Fruit fly (Drosophila melanogaster) whole organism, prepupa: Measurements from ENCODE around the gene RpL7A.

Experiments used
- Blimp-1 ChIP-seq: fragments of 200-800 bp; sonication (Bioruptor generic); optimal IDR thresholded peaks from 3 replicates; lab custom pipeline; 2017; ENCODE audit warnings: missing biosample characterization, missing genetic modification characterization, mild to moderate bottlenecking, moderate library complexity, missing genetic modification reagents
- CG10631 ChIP-seq: fragments of 200-800 bp; sonication (Bioruptor generic); optimal IDR thresholded peaks from 2 replicates; lab custom pipeline; 2016; ENCODE audit warnings: missing biosample characterization, missing genetic modification characterization
- CG11762 ChIP-seq: fragments of 200-800 bp; sonication (Bioruptor generic); optimal IDR thresholded peaks from 3 replicates; lab custom pipeline; 2016; ENCODE audit warnings: missing biosample characterization, missing genetic modification characterization; ENCODE audit not compliant: insufficient read depth
- CG15336 ChIP-seq: fragments of 200-800 bp; sonication (Bioruptor generic); IDR thresholded peaks from 2 replicates; pipeline ENCODE4 v1.3.6; 2022; ENCODE audit warnings: missing biosample characterization, missing genetic modification characterization
- CG1621 ChIP-seq: fragments of 200-800 bp; sonication (Bioruptor generic); optimal IDR thresholded peaks from 3 replicates; lab custom pipeline; 2018; ENCODE audit warnings: missing biosample characterization, mild to moderate bottlenecking, missing genetic modification characterization
- CG3032 ChIP-seq: fragments of 200-800 bp; optimal IDR thresholded peaks from 2 replicates; lab custom pipeline; 2019; ENCODE audit warnings: missing biosample characterization, mild to moderate bottlenecking, missing genetic modification characterization, moderate library complexity
- CG34406 ChIP-seq: fragments of 200-800 bp; sonication (Bioruptor generic); optimal IDR thresholded peaks from 3 replicates; lab custom pipeline; 2016; ENCODE audit warnings: missing biosample characterization, missing genetic modification characterization
- CG6163 ChIP-seq: fragments of 200-800 bp; sonication (Bioruptor generic); IDR thresholded peaks from 3 replicates; pipeline ENCODE4 v1.3.6; 2022; ENCODE audit warnings: missing biosample characterization, missing genetic modification characterization
- CG6276 ChIP-seq: fragments of 200-800 bp; sonication (Bioruptor generic); optimal IDR thresholded peaks from 2 replicates; lab custom pipeline; 2017; ENCODE audit warnings: missing biosample characterization, mild to moderate bottlenecking, missing genetic modification characterization
- CG6808 ChIP-seq: fragments of 200-800 bp; sonication (Bioruptor generic); optimal IDR thresholded peaks from 3 replicates; lab custom pipeline; 2017; ENCODE audit warnings: missing biosample characterization, missing genetic modification characterization, mild to moderate bottlenecking, moderate library complexity, missing genetic modification reagents
- CG8119 ChIP-seq: fragments of 200-800 bp; sonication (Bioruptor generic); IDR thresholded peaks from 3 replicates; pipeline ENCODE4 v1.3.6; 2022; ENCODE audit warnings: missing biosample characterization, missing genetic modification characterization
- CG8319 ChIP-seq: fragments of 200-800 bp; sonication (Bioruptor generic); optimal IDR thresholded peaks from 3 replicates; lab custom pipeline; 2016; ENCODE audit warnings: missing biosample characterization, missing genetic modification characterization
- CG8632 ChIP-seq: fragments of 200-800 bp; sonication (Bioruptor generic); optimal IDR thresholded peaks from 3 replicates; lab custom pipeline; 2016; ENCODE audit warnings: missing biosample characterization, missing genetic modification characterization
- Eip75B ChIP-seq: fragments of 200-800 bp; sonication (Bioruptor generic); optimal IDR thresholded peaks from 3 replicates; lab custom pipeline; 2016; ENCODE audit warnings: missing biosample characterization, missing genetic modification characterization
- Eip78C ChIP-seq: fragments of 200-800 bp; sonication (Bioruptor generic); peaks from one replicate; lab custom pipeline; 2016; ENCODE audit warnings: missing biosample characterization, missing genetic modification characterization
- Eip93F ChIP-seq: fragments of 200-800 bp; sonication (Bioruptor generic); optimal IDR thresholded peaks from 2 replicates; lab custom pipeline; 2016; ENCODE audit warnings: missing biosample characterization, mild to moderate bottlenecking, missing genetic modification characterization
- Ets21C ChIP-seq: fragments of 200-800 bp; sonication (Bioruptor generic); optimal IDR thresholded peaks from 3 replicates; lab custom pipeline; 2016; ENCODE audit warnings: missing biosample characterization, missing genetic modification characterization
- Ets96B ChIP-seq: fragments of 200-800 bp; optimal IDR thresholded peaks from 2 replicates; lab custom pipeline; 2019; ENCODE audit warnings: missing biosample characterization, mild to moderate bottlenecking, missing genetic modification characterization, moderate library complexity
- Hr39 ChIP-seq: fragments of 200-800 bp; sonication (Bioruptor generic); optimal IDR thresholded peaks from 2 replicates; lab custom pipeline; 2016; ENCODE audit warnings: missing biosample characterization, missing genetic modification characterization
- Lpt ChIP-seq: fragments of 200-800 bp; sonication (Bioruptor generic); optimal IDR thresholded peaks from 3 replicates; lab custom pipeline; 2016; ENCODE audit warnings: missing biosample characterization, missing genetic modification characterization
- Smox ChIP-seq: fragments of 200-800 bp; sonication (Bioruptor generic); optimal IDR thresholded peaks from 3 replicates; lab custom pipeline; 2016; ENCODE audit warnings: missing biosample characterization, missing genetic modification characterization
- Sox102F ChIP-seq: fragments of 200-800 bp; sonication (Bioruptor generic); optimal IDR thresholded peaks from 2 replicates; lab custom pipeline; 2016; ENCODE audit warnings: missing biosample characterization, mild to moderate bottlenecking, missing genetic modification characterization
- Sox14 ChIP-seq: fragments of 200-800 bp; sonication (Bioruptor generic); optimal IDR thresholded peaks from 3 replicates; lab custom pipeline; 2016; ENCODE audit warnings: missing biosample characterization, missing genetic modification characterization
- Sox15 ChIP-seq: fragments of 200-800 bp; sonication (Bioruptor generic); optimal IDR thresholded peaks from 3 replicates; lab custom pipeline; 2016; ENCODE audit warnings: missing biosample characterization, missing genetic modification characterization
- cyc ChIP-seq: fragments of 200-800 bp; sonication (Bioruptor generic); optimal IDR thresholded peaks from 3 replicates; lab custom pipeline; 2016; ENCODE audit warnings: missing biosample characterization, missing genetic modification characterization
- eg ChIP-seq: fragments of 200-800 bp; sonication (Bioruptor generic); IDR thresholded peaks from 3 replicates; pipeline ENCODE4 v1.3.6; 2022; ENCODE audit warnings: missing biosample characterization, missing genetic modification characterization
- fd59A ChIP-seq: fragments of 200-800 bp; sonication (Bioruptor generic); optimal IDR thresholded peaks from 2 replicates; lab custom pipeline; 2017; ENCODE audit warnings: missing biosample characterization, mild to moderate bottlenecking, missing genetic modification characterization, missing genetic modification reagents
- fkh ChIP-seq: fragments of 200-800 bp; sonication (Bioruptor generic); optimal IDR thresholded peaks from 3 replicates; lab custom pipeline; 2017; ENCODE audit warnings: missing biosample characterization, mild to moderate bottlenecking, missing genetic modification characterization, moderate library complexity
- pdm3 ChIP-seq: fragments of 200-800 bp; sonication (Bioruptor generic); optimal IDR thresholded peaks from 3 replicates; lab custom pipeline; 2016; ENCODE audit warnings: missing biosample characterization, missing genetic modification characterization
- ss ChIP-seq, 2 experiments: fragments of 200-800 bp; sonication (Bioruptor generic); optimal IDR thresholded peaks; 2 replicates in 1 of 2; 3 replicates in 1 of 2; lab custom pipeline; 2017 to 2018; ENCODE audit warnings: mild to moderate bottlenecking in 2 of 2, missing biosample characterization in 2 of 2, missing genetic modification characterization in 2 of 2, moderate library complexity in 1 of 2
- svp ChIP-seq: fragments of 200-800 bp; sonication (Bioruptor generic); peaks from one replicate; lab custom pipeline; 2016; ENCODE audit warnings: missing biosample characterization, missing genetic modification characterization
- vri ChIP-seq: fragments of 200-800 bp; sonication (Bioruptor generic); optimal IDR thresholded peaks from 3 replicates; lab custom pipeline; 2016; ENCODE audit warnings: missing biosample characterization, mild to moderate bottlenecking, missing genetic modification characterization

The RpL7A gene

dm6 chrX:6528508-6528998 is 4.6 kb downstream of the RpL7A start, which contains the start of gene Agxt (continued):
- TF ChIP-seq Eip75B (GFP tag; lab: Kevin White, UChicago) (peak; percentile 42), Smox (peak; percentile 21), CG8319 (GFP tag; lab: Kevin White, UChicago) (peak; percentile 29), Sox102F (GFP tag; lab: Kevin White, UChicago) (no peak), CG10631 (GFP tag; lab: Kevin White, UChicago) (peak; percentile 42), CG34406 (GFP tag; lab: Kevin White, UChicago) (peak; percentile 33), Hr39 (peak; percentile 56), pdm3 (GFP tag; lab: Kevin White, UChicago) (peak; percentile 61), CG8119 (GFP tag; lab: Robert Waterston, UW) (no peak), ss (GFP tag; optimal IDR thresholded peaks at IDR 0.05; lab: Kevin White, UChicago) (no peak), Ets21C (GFP tag; lab: Kevin White, UChicago) (no peak), Eip93F (GFP tag; lab: Kevin White, UChicago) (no peak), eg (GFP tag; lab: Robert Waterston, UW) (peak; percentile 67), CG8632 (GFP tag; lab: Kevin White, UChicago) (peak; percentile 37), CG6276 (GFP tag; lab: Kevin White, UChicago) (no peak), fd59A (peak; percentile 20), CG6163 (GFP tag; lab: Robert Waterston, UW) (peak; percentile 50; the same call in 1 of the 3 replicates), CG3032 (tag; lab: Kevin White, UChicago) (peak; percentile 46), vri (no peak)

- TF ChIP-seq svp (GFP tag; lab: Kevin White, UChicago) = peak; percentile 47
- TF ChIP-seq CG15336 (GFP tag; lab: Robert Waterston, UW) = no peak
- no peak for TF ChIP-seq Blimp-1 (GFP tag; lab: Kevin White, UChicago)
- TF ChIP-seq Eip78C (GFP tag; lab: Kevin White, UChicago) = peak; percentile 34
Observed at dm6 chrX:6527680-6528079, 5.5 kb downstream of the RpL7A start, which contains the start of gene CG3342. TSS of gene CG3342 (minus strand) at chrX:6527888.

- TF ChIP-seq CG1621 (tag; lab: Kevin White, UChicago) (peak; percentile 71), CG3032 (tag; lab: Kevin White, UChicago) (no peak), CG34406 (GFP tag; lab: Kevin White, UChicago) (peak; percentile 2), CG11762 (GFP tag; lab: Kevin White, UChicago) (no peak), Sox102F (GFP tag; lab: Kevin White, UChicago) (no peak), fkh (GFP tag; lab: Kevin White, UChicago) (peak; percentile 76), Ets96B (tag; lab: Kevin White, UChicago) (no peak), Sox14 (GFP tag; lab: Kevin White, UChicago) (peak; percentile 42), eg (GFP tag; lab: Robert Waterston, UW) (0 out of 3 replicates have a peak, but pooled peaks have one; percentile 7)
Observed at dm6 chrX:6524217-6524616, 8.9 kb downstream of the RpL7A start, which contains the start of the genes CG42340 and CG3918. TSS of gene CG42340 (minus strand) at chrX:6524323. TSS of gene CG3918 (plus strand) at chrX:6524464.

dm6 chrX:6513193-6513592 is 20.0 kb downstream of the RpL7A start:
- TF ChIP-seq CG3032 (tag; lab: Kevin White, UChicago) = no peak
- no peak for TF ChIP-seq Sox15
- TF ChIP-seq Smox = no peak
- TF ChIP-seq Ets96B (tag; lab: Kevin White, UChicago) = no peak
- TF ChIP-seq Lpt (GFP tag; lab: Kevin White, UChicago) = no peak
- no peak for TF ChIP-seq svp (GFP tag; lab: Kevin White, UChicago)
- TF ChIP-seq CG6808 = no peak
- TF ChIP-seq cyc (GFP tag; lab: Kevin White, UChicago) = no peak
- TF ChIP-seq Blimp-1 (GFP tag; lab: Kevin White, UChicago) = no peak
